Fruit fly (Drosophila melanogaster): ENCODE data around the gene ear.

The ear gene

dm6 chr3R:15332994-15333393 is 12.4 kb downstream of the ear start, which contains the start of the genes Fkbp39 and Cyfip (continued):
- TF ChIP-seq Rfx (GFP tag; IDR thresholded peaks at IDR 0.05), result peak; percentile 84
- no peak for TF ChIP-seq CG18764 (GFP tag; optimal IDR thresholded peaks at IDR 0.05)
- TF ChIP-seq Stat92E (GFP tag; optimal IDR thresholded peaks at IDR 0.05), result peak in 1 of 3 experiments; percentile 61
- TF ChIP-seq vvl (GFP tag; IDR thresholded peaks at IDR 0.05), result peak; percentile 66; the same call in 1 of the 2 replicates
- no peak for TF ChIP-seq Oaz (GFP tag; IDR thresholded peaks at IDR 0.05)
- peak; percentile 64 for TF ChIP-seq HLH54F (GFP tag; optimal IDR thresholded peaks at IDR 0.05)
- no peak for TF ChIP-seq CG3281 (GFP tag; optimal IDR thresholded peaks at IDR 0.05)
- TF ChIP-seq CG1024 (GFP tag; IDR thresholded peaks at IDR 0.05), result no peak
- no peak for TF ChIP-seq Sox102F (GFP tag; optimal IDR thresholded peaks at IDR 0.05)
- TF ChIP-seq CG4424 (GFP tag; optimal IDR thresholded peaks at IDR 0.05), result no peak
- TF ChIP-seq CrebB (tag; optimal IDR thresholded peaks at IDR 0.05), result peak; percentile 43
- TF ChIP-seq CG8281 (tag; optimal IDR thresholded peaks at IDR 0.05), result no peak
- TF ChIP-seq br (optimal IDR thresholded peaks at IDR 0.05), result no peak
- TF ChIP-seq gro (GFP tag; optimal IDR thresholded peaks at IDR 0.05), result peak; percentile 85
- peak; percentile 18 for TF ChIP-seq CG3995 (GFP tag; optimal IDR thresholded peaks at IDR 0.05)
- TF ChIP-seq wdn (GFP tag; IDR thresholded peaks at IDR 0.05), result no peak
- TF ChIP-seq Sry-δ (GFP tag; optimal IDR thresholded peaks at IDR 0.05), result peak; percentile 100
- TF ChIP-seq CG10274 (GFP tag; optimal IDR thresholded peaks at IDR 0.05), result no peak
- TF ChIP-seq CG33557 (GFP tag; optimal IDR thresholded peaks at IDR 0.05), result no peak
- TF ChIP-seq HLHmδ (GFP tag; optimal IDR thresholded peaks at IDR 0.05), result peak; percentile 17
- TF ChIP-seq Meics (GFP tag; optimal IDR thresholded peaks at IDR 0.05), result peak; percentile 36
- TF ChIP-seq Hr3 (GFP tag; optimal IDR thresholded peaks at IDR 0.05), result peak; percentile 20
- peak; percentile 99 for TF ChIP-seq Dref (GFP tag; IDR thresholded peaks at IDR 0.05)
- TF ChIP-seq CG32532 (GFP tag; IDR thresholded peaks at IDR 0.05), result peak; percentile 64
- no peak for TF ChIP-seq Hmx (GFP tag; optimal IDR thresholded peaks at IDR 0.05)
- no peak for TF ChIP-seq bowl (GFP tag; IDR thresholded peaks at IDR 0.05)
- TF ChIP-seq ERR (GFP tag; optimal IDR thresholded peaks at IDR 0.05), result peak; percentile 62
- peak; percentile 80 for TF ChIP-seq Dbx (GFP tag; IDR thresholded peaks at IDR 0.05)
- peak; percentile 6 for TF ChIP-seq az2 (GFP tag; optimal IDR thresholded peaks at IDR 0.05)
- no peak for TF ChIP-seq CG4360 (GFP tag; IDR thresholded peaks at IDR 0.05)
- peak; percentile 69 for TF ChIP-seq Fer1 (GFP tag; optimal IDR thresholded peaks at IDR 0.05)
- TF ChIP-seq CG12391 (tag; optimal IDR thresholded peaks at IDR 0.05), result peak; percentile 64
- TF ChIP-seq row (GFP tag; IDR thresholded peaks at IDR 0.05), result peak; percentile 44; the same call in 2 of the 3 replicates
- TF ChIP-seq chinmo (GFP tag; IDR thresholded peaks at IDR 0.05; ENCODE audit: partially characterized antibody), result 0 out of 4 replicates have a peak, but pooled peaks have one; percentile 65
- TF ChIP-seq NFAT (GFP tag; IDR thresholded peaks at IDR 0.05), result peak; percentile 41; the same call in 1 of the 2 replicates
- no peak for TF ChIP-seq sens-2 (GFP tag; IDR thresholded peaks at IDR 0.05)
- no peak for TF ChIP-seq emc (GFP tag; optimal IDR thresholded peaks at IDR 0.05)
- peak; percentile 21 for TF ChIP-seq Dip3 (GFP tag; optimal IDR thresholded peaks at IDR 0.05)
- no peak for TF ChIP-seq sima (GFP tag; optimal IDR thresholded peaks at IDR 0.05)
- no peak for TF ChIP-seq CG6654 (GFP tag; optimal IDR thresholded peaks at IDR 0.05)
- peak; percentile 77 for TF ChIP-seq unc-4 (GFP tag; IDR thresholded peaks at IDR 0.05; ENCODE audit: partially characterized antibody)
- no peak for TF ChIP-seq trh (GFP tag; optimal IDR thresholded peaks at IDR 0.05)
- TF ChIP-seq lbe (GFP tag; optimal IDR thresholded peaks at IDR 0.05), result no peak
- 0 out of 2 replicates have a peak, but pooled peaks have one; percentile 27 for TF ChIP-seq Xrp1 (GFP tag; IDR thresholded peaks at IDR 0.05)
- TF ChIP-seq CG14667 (GFP tag; IDR thresholded peaks at IDR 0.05), result no peak
- TF ChIP-seq CG10654 (GFP tag; optimal IDR thresholded peaks at IDR 0.05), result peak; percentile 10
- no peak for TF ChIP-seq NC2α (GFP tag; optimal IDR thresholded peaks at IDR 0.05)
- peak in 1 of 2 experiments; percentile 11 for TF ChIP-seq tll (GFP tag; optimal IDR thresholded peaks at IDR 0.05)
- peak; percentile 69 for TF ChIP-seq pho (GFP tag; optimal IDR thresholded peaks at IDR 0.05)
- TF ChIP-seq CG16779 (GFP tag; IDR thresholded peaks at IDR 0.05), result no peak
- TF ChIP-seq CG17802 (tag; optimal IDR thresholded peaks at IDR 0.05), result no peak
- TF ChIP-seq CG17568 (GFP tag; optimal IDR thresholded peaks at IDR 0.05), result no peak
